Worm (Caenorhabditis elegans) whole organism, L1 larva: ENCODE results near the gene srp-1.

ENCODE experiments used
- C04F5.9 ChIP-seq: sonication (generic microtip); optimal IDR thresholded peaks from 2 replicates; lab custom pipeline; 2016; ENCODE audit warnings: missing genetic modification characterization, missing compliant biosample characterization
- C16A3.4 ChIP-seq: fragments of 150-350 bp; optimal IDR thresholded peaks from 2 replicates; lab custom pipeline; 2014; ENCODE audit warnings: missing biosample characterization, missing genetic modification characterization
- C34B4.2 ChIP-seq: sonication (generic microtip); optimal IDR thresholded peaks from 2 replicates; lab custom pipeline; 2017; ENCODE audit warnings: mild to moderate bottlenecking, missing genetic modification characterization, missing compliant biosample characterization
- Y116A8C.19 ChIP-seq: sonication (generic microtip); optimal IDR thresholded peaks from 2 replicates; lab custom pipeline; 2016; ENCODE audit warnings: missing compliant biosample characterization, missing genetic modification characterization, borderline replicate concordance
- aha-1 ChIP-seq: fragments of 150-350 bp; optimal IDR thresholded peaks from 2 replicates; lab custom pipeline; 2014; ENCODE audit warnings: missing biosample characterization, missing genetic modification characterization
- blmp-1 ChIP-seq: fragments of 150-350 bp; optimal IDR thresholded peaks from 2 replicates; lab custom pipeline; 2014; ENCODE audit warnings: missing biosample characterization, missing genetic modification characterization
- ceh-63 ChIP-seq: fragments of 200-800 bp; sonication (Bioruptor generic); optimal IDR thresholded peaks from 2 replicates; lab custom pipeline; 2018; ENCODE audit warnings: mild to moderate bottlenecking, missing genetic modification characterization, missing compliant biosample characterization
- ceh-8 ChIP-seq: fragments of 200-800 bp; sonication (Bioruptor generic); optimal IDR thresholded peaks from 2 replicates; lab custom pipeline; 2018; ENCODE audit warnings: mild to moderate bottlenecking, missing genetic modification characterization, moderate library complexity, missing compliant biosample characterization
- ceh-82 ChIP-seq, 3 experiments: fragments of 150-350 bp in 1 of 3; sonication (generic microtip) in 2 of 3; optimal IDR thresholded peaks; 2 replicates each; lab custom pipeline; 2014 to 2017; ENCODE audit warnings: missing biosample characterization in 3 of 3, missing genetic modification characterization in 3 of 3
- ceh-88 ChIP-seq: fragments of 200-800 bp; sonication (Bioruptor generic); IDR thresholded peaks from 2 replicates; pipeline ENCODE4 v1.3.6; 2022; ENCODE audit warnings: missing genetic modification characterization, missing compliant biosample characterization
- ceh-90 ChIP-seq: sonication (generic microtip); optimal IDR thresholded peaks from 2 replicates; lab custom pipeline; 2016; ENCODE audit warnings: missing genetic modification characterization, missing compliant biosample characterization
- dpl-1 ChIP-seq, 3 experiments: fragments of 150-350 bp in 2 of 3; sonication (generic microtip) in 1 of 3; optimal IDR thresholded peaks; 2 replicates each; lab custom pipeline; 2014 to 2017; ENCODE audit warnings: missing biosample characterization in 3 of 3, missing genetic modification characterization in 3 of 3, missing genetic modification reagents in 3 of 3
- egl-13 ChIP-seq: sonication (generic microtip); optimal IDR thresholded peaks from 2 replicates; lab custom pipeline; 2016; ENCODE audit warnings: missing genotype, missing genetic modification reagents, missing genetic modification characterization, missing compliant biosample characterization
- elt-2 ChIP-seq: sonication (generic microtip); optimal IDR thresholded peaks from 2 replicates; lab custom pipeline; 2016; ENCODE audit warnings: missing genetic modification characterization, mild to moderate bottlenecking, inconsistent platforms, missing compliant biosample characterization, missing genetic modification reagents
- fkh-8 ChIP-seq: sonication (generic microtip); optimal IDR thresholded peaks from 2 replicates; lab custom pipeline; 2016; ENCODE audit warnings: mild to moderate bottlenecking, missing genetic modification characterization, missing compliant biosample characterization
- grh-1 ChIP-seq: fragments of 200-800 bp; sonication (Bioruptor generic); IDR thresholded peaks from 2 replicates; pipeline ENCODE4 v1.3.6; 2022; ENCODE audit warnings: missing genetic modification reagents, missing genetic modification characterization, missing compliant biosample characterization
- hlh-17 ChIP-seq: fragments of 200-800 bp; sonication (Bioruptor generic); optimal IDR thresholded peaks from 2 replicates; lab custom pipeline; 2018; ENCODE audit warnings: missing genetic modification characterization, mild to moderate bottlenecking, missing compliant biosample characterization, moderate library complexity, borderline replicate concordance
- hlh-4 ChIP-seq: sonication (generic microtip); optimal IDR thresholded peaks from 2 replicates; lab custom pipeline; 2016; ENCODE audit warnings: mild to moderate bottlenecking, missing genetic modification characterization, missing compliant biosample characterization
- isw-1 ChIP-seq: fragments of 200-800 bp; sonication (Bioruptor generic); IDR thresholded peaks from 2 replicates; pipeline ENCODE4 v1.3.6; 2022; ENCODE audit warnings: missing genetic modification characterization, missing compliant biosample characterization
- jun-1 ChIP-seq: fragments of 150-350 bp; optimal IDR thresholded peaks from 2 replicates; lab custom pipeline; 2014; ENCODE audit warnings: missing biosample characterization, missing genetic modification reagents, missing genetic modification characterization
- lin-13 ChIP-seq: fragments of 150-350 bp; optimal IDR thresholded peaks from 2 replicates; lab custom pipeline; 2014; ENCODE audit warnings: missing biosample characterization, missing genetic modification reagents, missing genetic modification characterization
- lin-14 ChIP-seq: fragments of 200-800 bp; sonication (Bioruptor generic); optimal IDR thresholded peaks from 2 replicates; lab custom pipeline; 2018; ENCODE audit warnings: mild to moderate bottlenecking, missing genetic modification characterization, moderate library complexity, missing compliant biosample characterization
- lin-39 ChIP-seq: fragments of 150-350 bp; optimal IDR thresholded peaks from 2 replicates; lab custom pipeline; 2014; ENCODE audit warnings: missing biosample characterization, missing genetic modification reagents, missing genetic modification characterization
- lir-3 ChIP-seq: sonication (generic microtip); optimal IDR thresholded peaks from 2 replicates; lab custom pipeline; 2016; ENCODE audit warnings: mild to moderate bottlenecking, missing genetic modification characterization, moderate library complexity, missing compliant biosample characterization; ENCODE audit not compliant: poor library complexity
- mab-9 ChIP-seq: fragments of 200-800 bp; sonication (Bioruptor generic); IDR thresholded peaks from 2 replicates; pipeline ENCODE4 v1.3.6; 2022; ENCODE audit warnings: missing genetic modification reagents, missing genetic modification characterization, missing compliant biosample characterization
- mef-2 ChIP-seq: fragments of 150-350 bp; optimal IDR thresholded peaks from 2 replicates; lab custom pipeline; 2014; ENCODE audit warnings: missing biosample characterization, missing genetic modification characterization
- mep-1 ChIP-seq: fragments of 150-350 bp; optimal IDR thresholded peaks from 2 replicates; lab custom pipeline; 2014; ENCODE audit warnings: missing biosample characterization, missing genetic modification characterization
- nhr-11 ChIP-seq: fragments of 150-350 bp; optimal IDR thresholded peaks from 2 replicates; lab custom pipeline; 2014; ENCODE audit warnings: missing biosample characterization, missing genetic modification characterization
- nhr-12 ChIP-seq: sonication (generic microtip); optimal IDR thresholded peaks from 2 replicates; lab custom pipeline; 2017; ENCODE audit warnings: missing biosample characterization, missing genetic modification characterization
- nhr-20 ChIP-seq: sonication (generic microtip); optimal IDR thresholded peaks from 2 replicates; lab custom pipeline; 2016; ENCODE audit warnings: mild to moderate bottlenecking, missing genetic modification characterization, missing compliant biosample characterization
- nhr-237 ChIP-seq: fragments of 150-350 bp; optimal IDR thresholded peaks from 2 replicates; lab custom pipeline; 2014; ENCODE audit warnings: missing biosample characterization, missing genetic modification characterization
- nhr-28 ChIP-seq: fragments of 150-350 bp; optimal IDR thresholded peaks from 2 replicates; lab custom pipeline; 2014; ENCODE audit warnings: missing biosample characterization, missing genetic modification characterization
- nhr-77 ChIP-seq: fragments of 150-350 bp; optimal IDR thresholded peaks from 2 replicates; lab custom pipeline; 2014; ENCODE audit warnings: missing biosample characterization, missing genetic modification characterization
- nhr-84 ChIP-seq: sonication (generic microtip); optimal IDR thresholded peaks from 2 replicates; lab custom pipeline; 2017; ENCODE audit warnings: missing biosample characterization, missing genetic modification characterization
- nhr-90 ChIP-seq: sonication (generic microtip); optimal IDR thresholded peaks from 2 replicates; lab custom pipeline; 2016; ENCODE audit warnings: mild to moderate bottlenecking, missing genetic modification characterization, missing compliant biosample characterization; ENCODE audit not compliant: poor library complexity
- pag-3 ChIP-seq: sonication (generic microtip); optimal IDR thresholded peaks from 2 replicates; lab custom pipeline; 2017; ENCODE audit warnings: missing genetic modification characterization, mild to moderate bottlenecking, missing compliant biosample characterization, antibody characterized with exemption, borderline replicate concordance; ENCODE audit not compliant: insufficient read depth
- rnt-1 ChIP-seq: sonication (generic microtip); optimal IDR thresholded peaks from 2 replicates; lab custom pipeline; 2016; ENCODE audit warnings: mild to moderate bottlenecking, missing genetic modification characterization, moderate library complexity, missing compliant biosample characterization
- skn-1 ChIP-seq: fragments of 150-350 bp; optimal IDR thresholded peaks from 2 replicates; lab custom pipeline; 2014; ENCODE audit warnings: missing biosample characterization, missing genetic modification characterization
- snpc-4 ChIP-seq: fragments of 150-350 bp; optimal IDR thresholded peaks from 2 replicates; lab custom pipeline; 2014; ENCODE audit warnings: missing biosample characterization, missing genetic modification characterization
- snu-23 ChIP-seq: sonication (generic microtip); optimal IDR thresholded peaks from 2 replicates; lab custom pipeline; 2016; ENCODE audit warnings: missing genetic modification characterization, missing compliant biosample characterization
- sox-4 ChIP-seq: sonication (generic microtip); optimal IDR thresholded peaks from 2 replicates; lab custom pipeline; 2016; ENCODE audit warnings: missing genetic modification characterization, missing compliant biosample characterization
- tbx-2 ChIP-seq: sonication (generic microtip); optimal IDR thresholded peaks from 2 replicates; lab custom pipeline; 2016; ENCODE audit warnings: missing genetic modification characterization, missing compliant biosample characterization
- unc-130 ChIP-seq: fragments of 150-350 bp; optimal IDR thresholded peaks from 2 replicates; lab custom pipeline; 2017; ENCODE audit warnings: missing biosample characterization, missing genetic modification characterization, inconsistent platforms
- unc-62 ChIP-seq: fragments of 150-350 bp; optimal IDR thresholded peaks from 2 replicates; lab custom pipeline; 2014; ENCODE audit warnings: missing biosample characterization, missing genetic modification reagents, missing genetic modification characterization
- xbp-1 ChIP-seq: sonication (generic microtip); optimal IDR thresholded peaks from 2 replicates; lab custom pipeline; 2016; ENCODE audit warnings: missing genetic modification characterization, missing compliant biosample characterization
- zag-1 ChIP-seq: fragments of 150-350 bp; optimal IDR thresholded peaks from 2 replicates; lab custom pipeline; 2014; ENCODE audit warnings: missing biosample characterization, missing genetic modification characterization
- zip-4 ChIP-seq: fragments of 200-800 bp; sonication (Bioruptor generic); optimal IDR thresholded peaks from 2 replicates; lab custom pipeline; 2018; ENCODE audit warnings: mild to moderate bottlenecking, missing genetic modification characterization, moderate library complexity, missing compliant biosample characterization
- ztf-11 ChIP-seq, 2 experiments: sonication (generic microtip); optimal IDR thresholded peaks; 2 replicates each; lab custom pipeline; 2016 to 2017; ENCODE audit warnings: missing genetic modification characterization in 2 of 2, missing biosample characterization in 1 of 2, missing compliant biosample characterization in 1 of 2
- ztf-4 ChIP-seq: fragments of 150-350 bp; optimal IDR thresholded peaks from 2 replicates; lab custom pipeline; 2014; ENCODE audit warnings: missing biosample characterization, missing genetic modification characterization

The srp-1 gene

DNA sequence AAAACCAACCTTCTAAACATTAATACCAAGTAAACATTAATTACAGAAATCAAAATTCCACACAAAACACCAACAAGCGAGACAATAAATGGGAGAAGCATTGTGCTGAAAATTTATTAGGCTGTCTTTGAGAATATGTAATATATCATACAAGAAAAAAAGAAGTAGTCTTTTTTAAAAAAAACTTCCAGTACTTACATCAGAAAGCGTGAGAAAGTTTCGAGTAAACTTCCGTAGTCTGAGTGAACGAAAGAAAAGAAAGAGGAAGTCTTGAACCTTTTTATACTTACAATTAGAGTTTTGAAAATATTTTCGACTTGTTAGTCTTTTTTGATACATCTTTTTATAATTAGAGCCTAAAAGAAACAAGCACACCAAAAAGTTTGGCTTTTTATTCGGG lies 33.4 kb upstream of the srp-1 start, which contains the start of gene srbc-40:
TSS of gene srbc-40 (minus strand) at position 101 of the 400 bp plus-strand sequence.
- TF ChIP-seq tbx-2 (tag; lab: Kevin White, UChicago) = no peak

DNA sequence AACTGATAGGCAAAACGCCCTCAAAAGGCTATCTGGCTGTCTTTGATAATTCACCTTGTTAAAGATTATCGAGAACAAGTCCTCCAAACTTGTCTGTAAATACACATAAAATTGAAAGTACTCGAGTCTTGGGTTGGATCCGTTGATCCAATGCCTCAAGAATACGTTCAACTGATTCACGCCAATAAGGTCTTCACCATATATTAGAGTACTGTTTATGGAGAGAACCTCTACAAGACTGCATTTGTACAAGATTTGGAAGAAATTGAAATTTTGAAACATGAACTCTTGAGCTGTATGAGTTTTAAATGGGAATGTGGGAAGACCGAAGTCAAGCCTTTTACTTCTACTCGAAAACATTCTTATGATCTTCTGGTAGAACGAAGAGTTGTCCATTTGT lies 30.2 kb upstream of the srp-1 start:
- TF ChIP-seq grh-1 (no peak), fkh-8 (no peak), snu-23 (GFP tag; lab: Kevin White, UChicago) (no peak), isw-1 (GFP tag; lab: Robert Waterston, UW) (no peak), ztf-11 (tag; optimal IDR thresholded peaks at IDR 0.05; lab: Kevin White, UChicago) (no peak), zip-4 (GFP tag; lab: Kevin White, UChicago) (no peak)

DNA sequence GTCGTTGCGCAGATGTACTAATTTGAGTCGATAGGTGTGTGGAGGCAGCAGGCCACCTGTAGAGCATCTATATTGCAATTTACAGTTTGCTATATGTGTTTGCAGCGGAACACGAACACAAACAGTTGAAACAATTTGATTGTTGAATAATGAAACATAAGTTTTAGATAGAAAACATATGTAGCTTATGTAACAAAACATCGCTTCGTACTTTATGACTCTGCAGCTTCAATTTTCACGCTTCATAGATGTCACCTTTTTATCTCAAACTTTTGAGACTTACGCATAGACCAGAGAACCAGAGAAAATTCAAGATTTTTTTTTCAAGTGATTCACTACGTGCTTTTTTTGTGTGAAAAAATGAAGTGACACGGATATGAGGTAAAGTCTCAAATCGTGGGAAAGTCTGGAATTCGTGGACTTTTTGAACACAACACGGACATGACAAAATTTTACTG lies 29.2 kb upstream of the srp-1 start, which contains the start of gene fbxb-72:
TSS of gene fbxb-72 (minus strand) at position 58 of the 458 bp plus-strand sequence.
- no peak for TF ChIP-seq ceh-82 (tag; optimal IDR thresholded peaks at IDR 0.05; lab: Kevin White, UChicago)
- TF ChIP-seq nhr-12 (tag; lab: Kevin White, UChicago) = no peak
- peak; percentile 23 for TF ChIP-seq zip-4 (GFP tag; lab: Kevin White, UChicago)
- TF ChIP-seq skn-1 (tag; lab: Kevin White, UChicago) = no peak
- TF ChIP-seq C16A3.4 (tag; lab: Kevin White, UChicago) = peak; percentile 92
- no peak for TF ChIP-seq blmp-1 (tag; lab: Kevin White, UChicago)
- no peak for TF ChIP-seq ceh-63 (GFP tag; lab: Kevin White, UChicago)
- no peak for TF ChIP-seq C34B4.2 (tag; lab: Kevin White, UChicago)
- peak; percentile 38; the same call in 1 of the 2 replicates for TF ChIP-seq ceh-88 (GFP tag; lab: Robert Waterston, UW)
- TF ChIP-seq ceh-8 (GFP tag; lab: Kevin White, UChicago) = no peak
- no peak for TF ChIP-seq hlh-17
- TF ChIP-seq nhr-20 (tag; lab: Kevin White, UChicago) = peak; percentile 51
- TF ChIP-seq mep-1 (tag; lab: Kevin White, UChicago) = no peak
- no peak for TF ChIP-seq unc-62 (GFP tag; lab: Kevin White, UChicago)
- peak; percentile 85 for TF ChIP-seq ztf-4 (tag; lab: Kevin White, UChicago)
- peak; percentile 76 for TF ChIP-seq nhr-90
- no peak for TF ChIP-seq xbp-1 (tag; lab: Kevin White, UChicago)
- TF ChIP-seq Y116A8C.19 (tag; lab: Kevin White, UChicago) = no peak
- no peak for TF ChIP-seq dpl-1 (GFP tag; optimal IDR thresholded peaks at IDR 0.05; lab: Kevin White, UChicago)
- TF ChIP-seq C04F5.9 (tag; lab: Kevin White, UChicago) = peak; percentile 21
- no peak for TF ChIP-seq isw-1 (GFP tag; lab: Robert Waterston, UW)
- TF ChIP-seq mab-9 = no peak
- peak in 1 of 2 experiments; percentile 5 for TF ChIP-seq ztf-11 (tag; optimal IDR thresholded peaks at IDR 0.05; lab: Kevin White, UChicago)
- TF ChIP-seq nhr-84 = peak; percentile 59
- no peak for TF ChIP-seq unc-130
- peak; percentile 17 for TF ChIP-seq nhr-11 (tag; lab: Kevin White, UChicago)
- no peak for TF ChIP-seq hlh-4 (tag; lab: Kevin White, UChicago)
- no peak for TF ChIP-seq ceh-90 (tag; lab: Kevin White, UChicago)
- no peak for TF ChIP-seq snpc-4 (tag; lab: Kevin White, UChicago)
- no peak for TF ChIP-seq zag-1 (tag; lab: Kevin White, UChicago)
- no peak for TF ChIP-seq sox-4 (tag; lab: Kevin White, UChicago)
- TF ChIP-seq pag-3 = no peak
- TF ChIP-seq aha-1 (tag; lab: Kevin White, UChicago) = no peak
- TF ChIP-seq lir-3 (tag; lab: Kevin White, UChicago) = peak; percentile 47
- TF ChIP-seq egl-13 (tag; lab: Kevin White, UChicago) = no peak
- peak; percentile 60 for TF ChIP-seq elt-2 (tag; lab: Kevin White, UChicago)
- TF ChIP-seq jun-1 (tag; lab: Kevin White, UChicago) = peak; percentile 48
- no peak for TF ChIP-seq mef-2 (tag; lab: Kevin White, UChicago)
- TF ChIP-seq lin-39 (tag; lab: Kevin White, UChicago) = peak; percentile 37
- TF ChIP-seq lin-13 (GFP tag; lab: Kevin White, UChicago) = no peak
- TF ChIP-seq nhr-237 = no peak
- TF ChIP-seq nhr-28 (tag; lab: Kevin White, UChicago) = no peak
- TF ChIP-seq lin-14 (GFP tag; lab: Kevin White, UChicago) = peak; percentile 71
- TF ChIP-seq rnt-1 (tag; lab: Kevin White, UChicago) = peak; percentile 53
- TF ChIP-seq nhr-77 (tag; lab: Kevin White, UChicago) = no peak
